Fruit fly (Drosophila melanogaster) whole organism, embryonic: ENCODE measurements around the gene CG31538.

Experiments
- Abd-B ChIP-seq: fragments of 200-800 bp; sonication (Bioruptor generic); optimal IDR thresholded peaks from 2 replicates; lab custom pipeline; 2018; ENCODE audit warnings: missing biosample characterization, mild to moderate bottlenecking, missing genetic modification characterization, moderate library complexity
- Blimp-1 ChIP-seq: fragments of 200-800 bp; sonication (Bioruptor generic); optimal IDR thresholded peaks from 3 replicates; lab custom pipeline; 2018; ENCODE audit warnings: missing biosample characterization, missing genetic modification characterization, mild to moderate bottlenecking, moderate library complexity, missing genetic modification reagents
- CG11696 ChIP-seq: fragments of 200-800 bp; sonication (Bioruptor generic); IDR thresholded peaks from 2 replicates; pipeline ENCODE4 v1.3.6; 2022; ENCODE audit warnings: missing biosample characterization, missing genetic modification characterization
- CG12391 ChIP-seq: fragments of 200-800 bp; sonication (Bioruptor generic); optimal IDR thresholded peaks from 3 replicates; lab custom pipeline; 2018; ENCODE audit warnings: missing biosample characterization, mild to moderate bottlenecking, missing genetic modification characterization, moderate library complexity
- CG13775 ChIP-seq: fragments of 200-800 bp; sonication (Bioruptor generic); optimal IDR thresholded peaks from 3 replicates; lab custom pipeline; 2017; ENCODE audit warnings: missing biosample characterization, mild to moderate bottlenecking, missing genetic modification characterization
- CG15601 ChIP-seq: fragments of 200-800 bp; sonication (Bioruptor generic); optimal IDR thresholded peaks from 3 replicates; lab custom pipeline; 2019; ENCODE audit warnings: missing biosample characterization, mild to moderate bottlenecking, missing genetic modification characterization, moderate library complexity
- CG1603 ChIP-seq: fragments of 200-800 bp; sonication (Bioruptor generic); optimal IDR thresholded peaks from 2 replicates; lab custom pipeline; 2019; ENCODE audit warnings: missing biosample characterization, mild to moderate bottlenecking, missing genetic modification characterization, moderate library complexity
- CG17328 ChIP-seq: fragments of 200-800 bp; sonication (Bioruptor generic); IDR thresholded peaks from 2 replicates; pipeline ENCODE4 v1.3.6; 2022; ENCODE audit warnings: missing biosample characterization, missing genetic modification characterization
- CG17359 ChIP-seq: fragments of 200-800 bp; sonication (Bioruptor generic); optimal IDR thresholded peaks from 3 replicates; lab custom pipeline; 2018; ENCODE audit warnings: missing biosample characterization, mild to moderate bottlenecking, missing genetic modification characterization, moderate library complexity
- CG18764 ChIP-seq: fragments of 200-800 bp; sonication (Bioruptor generic); optimal IDR thresholded peaks from 3 replicates; lab custom pipeline; 2016; ENCODE audit warnings: missing biosample characterization, missing genetic modification characterization
- CG2129 ChIP-seq: fragments of 200-800 bp; sonication (Bioruptor generic); IDR thresholded peaks from 2 replicates; pipeline ENCODE4 v1.3.6; 2022; ENCODE audit warnings: missing biosample characterization, missing genetic modification characterization; ENCODE audit not compliant: partially characterized antibody
- CG2202 ChIP-seq: fragments of 200-800 bp; sonication (Bioruptor generic); optimal IDR thresholded peaks from 2 replicates; lab custom pipeline; 2018; ENCODE audit warnings: missing biosample characterization, mild to moderate bottlenecking, missing genetic modification characterization
- CG30431 ChIP-seq: fragments of 200-800 bp; sonication (Bioruptor generic); optimal IDR thresholded peaks from 2 replicates; lab custom pipeline; 2017; ENCODE audit warnings: missing biosample characterization, missing genetic modification characterization
- CG33557 ChIP-seq: fragments of 200-800 bp; sonication (Bioruptor generic); optimal IDR thresholded peaks from 2 replicates; lab custom pipeline; 2019; ENCODE audit warnings: missing biosample characterization, mild to moderate bottlenecking, missing genetic modification characterization, moderate library complexity
- CG4730 ChIP-seq: fragments of 200-800 bp; sonication (Bioruptor generic); IDR thresholded peaks from 2 replicates; pipeline ENCODE4 v1.3.6; 2022; ENCODE audit warnings: missing biosample characterization, missing genetic modification characterization
- CG4820 ChIP-seq: fragments of 200-800 bp; sonication (Bioruptor generic); optimal IDR thresholded peaks from 3 replicates; lab custom pipeline; 2016; ENCODE audit warnings: missing biosample characterization, missing genetic modification characterization
- CG6683 ChIP-seq: fragments of 200-800 bp; sonication (Bioruptor generic); optimal IDR thresholded peaks from 2 replicates; lab custom pipeline; 2017; ENCODE audit warnings: missing biosample characterization, mild to moderate bottlenecking, missing genetic modification characterization, missing genetic modification reagents
- CG7556 ChIP-seq: fragments of 200-800 bp; sonication (Bioruptor generic); optimal IDR thresholded peaks from 2 replicates; lab custom pipeline; 2017; ENCODE audit warnings: missing biosample characterization, mild to moderate bottlenecking, missing genetic modification characterization
- CG8089 ChIP-seq: fragments of 200-800 bp; sonication (Bioruptor generic); optimal IDR thresholded peaks from 3 replicates; lab custom pipeline; 2016; ENCODE audit warnings: missing biosample characterization, missing genetic modification characterization
- CG9727 ChIP-seq: fragments of 200-800 bp; sonication (Bioruptor generic); optimal IDR thresholded peaks from 3 replicates; lab custom pipeline; 2017; ENCODE audit warnings: missing biosample characterization, mild to moderate bottlenecking, missing genetic modification characterization
- Ets65A ChIP-seq: fragments of 200-800 bp; sonication (Bioruptor generic); peaks from one replicate; lab custom pipeline; 2016; ENCODE audit warnings: missing biosample characterization, missing genetic modification characterization
- GATAe ChIP-seq: fragments of 200-800 bp; sonication (Bioruptor generic); conservative IDR thresholded peaks from 2 replicates; pipeline ENCODE4 v1.3.6; 2022; ENCODE audit warnings: missing biosample characterization, missing genetic modification characterization
- Med ChIP-seq: fragments of 200-800 bp; sonication (Bioruptor generic); peaks from one replicate; lab custom pipeline; 2016; ENCODE audit warnings: missing biosample characterization, missing genetic modification characterization, mild to moderate bottlenecking, inconsistent platforms, moderate library complexity
- NC2α ChIP-seq: fragments of 200-800 bp; sonication (Bioruptor generic); optimal IDR thresholded peaks from 2 replicates; lab custom pipeline; 2016; ENCODE audit warnings: missing biosample characterization, missing genetic modification characterization
- Oli ChIP-seq: fragments of 200-800 bp; sonication (Bioruptor generic); optimal IDR thresholded peaks from 2 replicates; lab custom pipeline; 2018; ENCODE audit warnings: missing biosample characterization, mild to moderate bottlenecking, missing genetic modification characterization, moderate library complexity
- Pdp1 ChIP-seq, 2 experiments: fragments of 200-800 bp; sonication (Bioruptor generic); optimal IDR thresholded peaks; 3 replicates each; lab custom pipeline; 2016; ENCODE audit warnings: missing biosample characterization in 2 of 2, missing genetic modification characterization in 2 of 2, mild to moderate bottlenecking in 1 of 2, moderate library complexity in 1 of 2
- ac ChIP-seq: fragments of 200-800 bp; sonication (Bioruptor generic); optimal IDR thresholded peaks from 3 replicates; lab custom pipeline; 2017; ENCODE audit warnings: missing biosample characterization, mild to moderate bottlenecking, missing genetic modification characterization
- chn ChIP-seq: fragments of 200-800 bp; sonication (Bioruptor generic); optimal IDR thresholded peaks from 2 replicates; lab custom pipeline; 2016; ENCODE audit warnings: missing biosample characterization, missing genetic modification characterization
- dan ChIP-seq: fragments of 200-800 bp; sonication (Bioruptor generic); IDR thresholded peaks from 2 replicates; pipeline ENCODE4 v1.3.6; 2022; ENCODE audit warnings: missing biosample characterization, missing genetic modification characterization
- dmrt11E ChIP-seq: fragments of 200-800 bp; sonication (Bioruptor generic); optimal IDR thresholded peaks from 3 replicates; lab custom pipeline; 2018; ENCODE audit warnings: missing biosample characterization, mild to moderate bottlenecking, missing genetic modification characterization, moderate library complexity
- ewg ChIP-seq: fragments of 200-800 bp; sonication (Bioruptor generic); optimal IDR thresholded peaks from 3 replicates; lab custom pipeline; 2017; ENCODE audit warnings: mild to moderate bottlenecking, missing biosample characterization, missing genetic modification reagents, missing genetic modification characterization
- fru ChIP-seq: fragments of >200 bp; optimal IDR thresholded peaks from 2 replicates; lab custom pipeline; 2017
- fu2 ChIP-seq: fragments of 200-800 bp; sonication (Bioruptor generic); optimal IDR thresholded peaks from 2 replicates; lab custom pipeline; 2016; ENCODE audit warnings: missing biosample characterization, missing genetic modification characterization
- gfzf ChIP-seq: fragments of 200-800 bp; sonication (Bioruptor generic); optimal IDR thresholded peaks from 2 replicates; lab custom pipeline; 2016; ENCODE audit warnings: missing biosample characterization, mild to moderate bottlenecking, missing genetic modification characterization, moderate library complexity
- grau ChIP-seq: fragments of 200-800 bp; optimal IDR thresholded peaks from 3 replicates; lab custom pipeline; 2019; ENCODE audit warnings: missing biosample characterization, mild to moderate bottlenecking, missing genetic modification characterization, moderate library complexity
- gsb ChIP-seq: fragments of 200-800 bp; sonication (Bioruptor generic); IDR thresholded peaks from 2 replicates; pipeline ENCODE4 v1.3.6; 2022; ENCODE audit warnings: missing biosample characterization, missing genetic modification characterization
- gt ChIP-seq: fragments of 200-800 bp; sonication (Bioruptor generic); IDR thresholded peaks from 2 replicates; pipeline ENCODE4 v1.3.6; 2022; ENCODE audit warnings: missing biosample characterization, missing genetic modification characterization
- ham ChIP-seq: fragments of 200-800 bp; sonication (Bioruptor generic); IDR thresholded peaks from 2 replicates; pipeline ENCODE4 v1.3.6; 2022; ENCODE audit warnings: missing biosample characterization, missing genetic modification characterization
- lab ChIP-seq: fragments of 200-800 bp; sonication (Bioruptor generic); optimal IDR thresholded peaks from 3 replicates; lab custom pipeline; 2017; ENCODE audit warnings: missing biosample characterization, missing genetic modification characterization, mild to moderate bottlenecking, moderate library complexity, missing genetic modification reagents
- luna ChIP-seq: fragments of 200-800 bp; sonication (Bioruptor generic); optimal IDR thresholded peaks from 2 replicates; lab custom pipeline; 2016; ENCODE audit warnings: missing biosample characterization, missing genetic modification characterization
- nau ChIP-seq: fragments of 200-800 bp; sonication (Bioruptor generic); optimal IDR thresholded peaks from 3 replicates; lab custom pipeline; 2017; ENCODE audit warnings: missing biosample characterization, mild to moderate bottlenecking, missing genetic modification characterization, missing genetic modification reagents
- nmo ChIP-seq: fragments of 200-800 bp; sonication (Bioruptor generic); optimal IDR thresholded peaks from 2 replicates; lab custom pipeline; 2018; ENCODE audit warnings: missing biosample characterization, mild to moderate bottlenecking, missing genetic modification characterization, moderate library complexity
- oc ChIP-seq: fragments of 200-800 bp; sonication (Bioruptor generic); optimal IDR thresholded peaks from 2 replicates; lab custom pipeline; 2018; ENCODE audit warnings: missing biosample characterization, mild to moderate bottlenecking, missing genetic modification characterization, moderate library complexity
- pfk ChIP-seq: fragments of 200-800 bp; sonication (Bioruptor generic); optimal IDR thresholded peaks from 2 replicates; lab custom pipeline; 2018; ENCODE audit warnings: missing biosample characterization, mild to moderate bottlenecking, missing genetic modification characterization, moderate library complexity
- scrt ChIP-seq: fragments of 200-800 bp; sonication (Bioruptor generic); optimal IDR thresholded peaks from 2 replicates; lab custom pipeline; 2018; ENCODE audit warnings: missing biosample characterization, mild to moderate bottlenecking, missing genetic modification characterization, moderate library complexity
- so ChIP-seq: fragments of 200-800 bp; sonication (Bioruptor generic); IDR thresholded peaks from 3 replicates; pipeline ENCODE4 v1.3.6; 2022; ENCODE audit warnings: missing biosample characterization, missing genetic modification characterization
- stc ChIP-seq: fragments of 200-800 bp; sonication (Bioruptor generic); IDR thresholded peaks from 2 replicates; pipeline ENCODE4 v1.3.6; 2022; ENCODE audit warnings: missing biosample characterization, missing genetic modification characterization
- tup ChIP-seq: fragments of 200-800 bp; sonication (Bioruptor generic); optimal IDR thresholded peaks from 2 replicates; lab custom pipeline; 2016; ENCODE audit warnings: missing biosample characterization, mild to moderate bottlenecking, missing genetic modification characterization, moderate library complexity

Gene CG31538

dm6 chr3R:5263311-5264250 is 14.1 kb downstream of the CG31538 start:
- TF ChIP-seq Blimp-1 (GFP tag; lab: Kevin White, UChicago) (peak; percentile 82), lab (peak; percentile 88), CG2129 (GFP tag; lab: Robert Waterston, UW) (no peak), Oli (tag; lab: Kevin White, UChicago) (peak; percentile 92), CG1603 (tag; lab: Kevin White, UChicago) (peak; percentile 51), dan (GFP tag; lab: Robert Waterston, UW) (no peak), gt (GFP tag; lab: Robert Waterston, UW) (peak; percentile 45; the same call in 1 of the 2 replicates), CG12391 (peak; percentile 90), CG17359 (tag; lab: Kevin White, UChicago) (peak; percentile 85), ac (peak; percentile 72), luna (no peak), Ets65A (GFP tag; lab: Kevin White, UChicago) (peak; percentile 64), stc (peak; percentile 66; the same call in 1 of the 2 replicates), CG9727 (GFP tag; lab: Kevin White, UChicago) (peak; percentile 91), GATAe (GFP tag; lab: Robert Waterston, UW) (no peak; the same call in 1 of the 2 replicates), ham (GFP tag; lab: Robert Waterston, UW) (no peak; the same call in 1 of the 2 replicates), CG13775 (GFP tag; lab: Kevin White, UChicago) (peak; percentile 88), CG33557 (GFP tag; lab: Kevin White, UChicago) (peak; percentile 72), Abd-B (GFP tag; lab: Kevin White, UChicago) (peak; percentile 87), nau (GFP tag; lab: Kevin White, UChicago) (no peak), ewg (peak; percentile 73), gsb (GFP tag; lab: Robert Waterston, UW) (peak; percentile 63; the same call in 1 of the 2 replicates), CG2202 (peak; percentile 32), pfk (GFP tag; lab: Kevin White, UChicago) (no peak), scrt (peak; percentile 61), CG4820 (peak; percentile 76), dmrt11E (tag; lab: Kevin White, UChicago) (peak; percentile 83), grau (tag; lab: Kevin White, UChicago) (peak; percentile 91), CG30431 (peak; percentile 77), tup (GFP tag; lab: Kevin White, UChicago) (peak; percentile 34), CG17328 (GFP tag; lab: Robert Waterston, UW) (peak; percentile 55), CG4730 (GFP tag; lab: Robert Waterston, UW) (peak; percentile 55), CG15601 (tag; lab: Kevin White, UChicago) (peak; percentile 73), CG11696 (GFP tag; lab: Robert Waterston, UW) (peak; percentile 61), Med (GFP tag; lab: Kevin White, UChicago) (peak; percentile 78), CG7556 (GFP tag; lab: Kevin White, UChicago) (peak; percentile 92), CG18764 (peak; percentile 53), gfzf (no peak), nmo (peak; percentile 93), NC2α (GFP tag; lab: Kevin White, UChicago) (no peak), Pdp1 (GFP tag; optimal IDR thresholded peaks at IDR 0.05; lab: Kevin White, UChicago) (peak; percentile 44 to 76), so (GFP tag; lab: Robert Waterston, UW) (peak; percentile 88; the same call in 2 of the 3 replicates), CG6683 (GFP tag; lab: Kevin White, UChicago) (peak; percentile 70), oc (tag; lab: Kevin White, UChicago) (peak; percentile 50), fu2 (GFP tag; lab: Kevin White, UChicago) (no peak), chn (GFP tag; lab: Kevin White, UChicago) (peak; percentile 11), CG8089 (GFP tag; lab: Kevin White, UChicago) (no peak), fru (lab: Kevin White, UChicago) (no peak)
